Worm (Caenorhabditis elegans) whole organism, mixed stage, embryonic: ENCODE data around the gene srbc-60.
A peak's percentile ranks its signal among the peaks of the same experiment; 100 is the strongest.

Experiments
- M03D4.4 ChIP-seq: sonication (generic microtip); optimal IDR thresholded peaks from 2 replicates; lab custom pipeline; 2017; ENCODE audit warnings: mild to moderate bottlenecking, missing genetic modification characterization, missing compliant biosample characterization
- bed-3 ChIP-seq: fragments of 200-800 bp; sonication (Bioruptor generic); optimal IDR thresholded peaks from 3 replicates; lab custom pipeline; 2018; ENCODE audit warnings: mild to moderate bottlenecking, missing genetic modification characterization, moderate library complexity, missing compliant biosample characterization
- blmp-1 ChIP-seq: fragments of 150-350 bp; optimal IDR thresholded peaks from 2 replicates; lab custom pipeline; 2014; ENCODE audit warnings: missing biosample characterization, missing genetic modification characterization
- ceh-39 ChIP-seq: fragments of 150-350 bp; optimal IDR thresholded peaks from 2 replicates; lab custom pipeline; 2014; ENCODE audit warnings: missing biosample characterization, missing genetic modification characterization
- ceh-43 ChIP-seq: fragments of 200-800 bp; sonication (Bioruptor generic); optimal IDR thresholded peaks from 2 replicates; lab custom pipeline; 2018; ENCODE audit warnings: mild to moderate bottlenecking, missing genetic modification characterization, moderate library complexity, missing compliant biosample characterization
- ceh-83 ChIP-seq: fragments of 200-800 bp; sonication (Bioruptor generic); optimal IDR thresholded peaks from 2 replicates; lab custom pipeline; 2018; ENCODE audit warnings: mild to moderate bottlenecking, missing genetic modification characterization, missing compliant biosample characterization
- ces-1 ChIP-seq: fragments of 150-350 bp; optimal IDR thresholded peaks from 2 replicates; lab custom pipeline; 2014; ENCODE audit warnings: missing biosample characterization, missing genetic modification reagents, missing genetic modification characterization
- cnd-1 ChIP-seq: fragments of 200-800 bp; sonication (Bioruptor generic); optimal IDR thresholded peaks from 2 replicates; lab custom pipeline; 2018; ENCODE audit warnings: mild to moderate bottlenecking, missing genetic modification characterization, missing compliant biosample characterization
- drap-1 ChIP-seq: fragments of 200-800 bp; sonication (Bioruptor generic); optimal IDR thresholded peaks from 3 replicates; lab custom pipeline; 2018; ENCODE audit warnings: mild to moderate bottlenecking, missing genetic modification characterization, missing compliant biosample characterization
- elt-1 ChIP-seq: sonication (generic microtip); optimal IDR thresholded peaks from 2 replicates; lab custom pipeline; 2017; ENCODE audit warnings: missing genetic modification characterization, mild to moderate bottlenecking, missing compliant biosample characterization, antibody characterized with exemption, moderate library complexity, borderline replicate concordance; ENCODE audit not compliant: insufficient read depth
- elt-3 ChIP-seq: fragments of 150-350 bp; optimal IDR thresholded peaks from 2 replicates; lab custom pipeline; 2014; ENCODE audit warnings: missing biosample characterization, missing genetic modification characterization
- flh-1 ChIP-seq: fragments of 200-800 bp; sonication (Bioruptor generic); optimal IDR thresholded peaks from 2 replicates; lab custom pipeline; 2018; ENCODE audit warnings: mild to moderate bottlenecking, missing genetic modification characterization, moderate library complexity, missing compliant biosample characterization
- ham-2 ChIP-seq: fragments of 200-800 bp; sonication (Bioruptor generic); optimal IDR thresholded peaks from 2 replicates; lab custom pipeline; 2018; ENCODE audit warnings: mild to moderate bottlenecking, missing genetic modification characterization, missing compliant biosample characterization
- hlh-1 ChIP-seq: fragments of 150-350 bp; optimal IDR thresholded peaks from 2 replicates; lab custom pipeline; 2014; ENCODE audit warnings: missing biosample characterization, missing genetic modification reagents, missing genetic modification characterization
- lin-13 ChIP-seq: fragments of 150-350 bp; optimal IDR thresholded peaks from 2 replicates; lab custom pipeline; 2014; ENCODE audit warnings: missing biosample characterization, missing genetic modification characterization
- lin-32 ChIP-seq: fragments of 200-800 bp; sonication (Bioruptor generic); optimal IDR thresholded peaks from 2 replicates; lab custom pipeline; 2018; ENCODE audit warnings: mild to moderate bottlenecking, missing genetic modification characterization, missing compliant biosample characterization
- lsy-2 ChIP-seq: fragments of 150-350 bp; optimal IDR thresholded peaks from 2 replicates; lab custom pipeline; 2014; ENCODE audit warnings: missing biosample characterization, missing genetic modification characterization
- mab-5 ChIP-seq: fragments of 150-350 bp; optimal IDR thresholded peaks from 2 replicates; lab custom pipeline; 2014; ENCODE audit warnings: missing biosample characterization, missing genetic modification characterization
- mep-1 ChIP-seq: fragments of 150-350 bp; optimal IDR thresholded peaks from 2 replicates; lab custom pipeline; 2017; ENCODE audit warnings: missing biosample characterization, missing genetic modification reagents, missing genetic modification characterization, inconsistent platforms
- mls-2 ChIP-seq: sonication (generic microtip); optimal IDR thresholded peaks from 2 replicates; lab custom pipeline; 2016; ENCODE audit warnings: mild to moderate bottlenecking, missing genetic modification characterization, moderate library complexity, missing compliant biosample characterization
- nhr-12 ChIP-seq: fragments of 150-350 bp; optimal IDR thresholded peaks from 2 replicates; lab custom pipeline; 2014; ENCODE audit warnings: missing biosample characterization, missing genetic modification characterization
- nhr-2 ChIP-seq: fragments of 150-350 bp; optimal IDR thresholded peaks from 2 replicates; lab custom pipeline; 2014; ENCODE audit warnings: missing biosample characterization, missing genetic modification characterization
- nhr-237 ChIP-seq: fragments of 150-350 bp; optimal IDR thresholded peaks from 2 replicates; lab custom pipeline; 2014; ENCODE audit warnings: missing biosample characterization, missing genetic modification characterization
- nhr-28 ChIP-seq: fragments of 150-350 bp; optimal IDR thresholded peaks from 2 replicates; lab custom pipeline; 2014; ENCODE audit warnings: missing biosample characterization, missing genetic modification characterization
- nhr-76 ChIP-seq: sonication (generic microtip); optimal IDR thresholded peaks from 2 replicates; lab custom pipeline; 2017; ENCODE audit warnings: missing biosample characterization, missing genetic modification characterization
- pha-4 ChIP-seq: fragments of 150-350 bp; optimal IDR thresholded peaks from 2 replicates; lab custom pipeline; 2018; ENCODE audit warnings: missing biosample characterization, missing genetic modification reagents, missing genetic modification characterization
- sem-2 ChIP-seq: fragments of 200-800 bp; sonication (Bioruptor generic); optimal IDR thresholded peaks from 2 replicates; lab custom pipeline; 2018; ENCODE audit warnings: mild to moderate bottlenecking, missing genetic modification characterization, missing compliant biosample characterization
- snpc-4 ChIP-seq: fragments of 150-350 bp; optimal IDR thresholded peaks from 2 replicates; lab custom pipeline; 2014; ENCODE audit warnings: missing biosample characterization, missing genetic modification characterization
- sptf-1 ChIP-seq: sonication (generic microtip); optimal IDR thresholded peaks from 2 replicates; lab custom pipeline; 2017; ENCODE audit warnings: mild to moderate bottlenecking, missing genetic modification characterization, moderate library complexity, missing compliant biosample characterization
- tbx-8 ChIP-seq: fragments of 200-800 bp; sonication (Bioruptor generic); optimal IDR thresholded peaks from 2 replicates; lab custom pipeline; 2018; ENCODE audit warnings: mild to moderate bottlenecking, missing genetic modification characterization, moderate library complexity, missing compliant biosample characterization
- unc-120 ChIP-seq: sonication (generic microtip); optimal IDR thresholded peaks from 2 replicates; lab custom pipeline; 2017; ENCODE audit warnings: missing genetic modification characterization, missing compliant biosample characterization; ENCODE audit not compliant: poor library complexity, severe bottlenecking
- unc-39 ChIP-seq: fragments of 150-350 bp; optimal IDR thresholded peaks from 2 replicates; lab custom pipeline; 2014; ENCODE audit warnings: missing biosample characterization, missing genetic modification characterization
- unc-62 ChIP-seq: fragments of 150-350 bp; optimal IDR thresholded peaks from 2 replicates; lab custom pipeline; 2014; ENCODE audit warnings: missing biosample characterization, missing genetic modification reagents, missing genetic modification characterization
- zip-8 ChIP-seq: fragments of 150-350 bp; optimal IDR thresholded peaks from 2 replicates; lab custom pipeline; 2014; ENCODE audit warnings: missing biosample characterization, missing genetic modification characterization
- ztf-11 ChIP-seq: fragments of 150-350 bp; optimal IDR thresholded peaks from 2 replicates; lab custom pipeline; 2014; ENCODE audit warnings: missing biosample characterization, missing genetic modification characterization

Gene srbc-60

DNA sequence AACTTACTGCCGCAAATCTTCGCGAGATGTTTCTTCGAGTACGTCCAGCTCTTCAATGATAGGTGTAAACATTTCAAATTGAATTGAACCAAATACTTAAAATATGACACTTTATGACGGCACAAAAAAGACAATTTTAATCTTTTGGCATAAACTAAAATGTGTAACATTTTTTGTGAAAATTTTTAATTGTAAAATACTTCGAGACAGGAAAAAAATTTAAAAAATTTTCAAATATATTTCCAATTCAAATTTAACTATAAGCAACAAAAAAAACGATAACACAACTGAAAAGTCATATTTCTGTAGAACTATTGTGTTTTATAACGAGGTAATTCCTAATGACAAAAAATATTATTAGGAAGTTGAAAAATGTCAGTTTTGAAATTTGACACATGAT lies 18.2 kb upstream of the srbc-60 start, which contains the start of gene C05E4.12:
C05E4.12 (minus strand) TSS at position 101 of the 400 bp plus-strand sequence.
- no peak for TF ChIP-seq elt-1 (tag; lab: Kevin White, UChicago)
- no peak for TF ChIP-seq unc-62
- TF ChIP-seq blmp-1 (tag; lab: Kevin White, UChicago) = no peak
- no peak for TF ChIP-seq sem-2 (GFP tag; lab: Kevin White, UChicago)

DNA sequence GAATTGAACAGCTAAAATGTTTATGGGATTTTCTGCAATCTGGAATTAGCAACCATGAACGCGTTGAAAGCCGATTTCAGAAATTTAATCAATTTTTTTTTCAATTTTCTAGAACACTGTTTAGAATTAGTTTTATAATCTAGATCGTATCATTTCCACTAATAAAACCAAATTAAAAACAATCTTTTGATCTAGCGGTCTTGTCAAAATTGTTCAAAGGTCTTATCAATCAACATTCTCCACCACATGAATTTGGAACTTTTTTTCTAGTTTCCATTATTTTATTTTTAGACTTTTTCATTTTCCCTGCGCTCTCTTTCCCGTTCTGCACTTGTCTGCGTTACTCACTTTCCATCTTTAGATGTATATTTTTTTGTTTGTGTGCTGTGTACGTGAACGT lies 17.8 kb upstream of the srbc-60 start, which contains the start of gene srp-2:
srp-2 (plus strand) TSS at position 301 of the 400 bp plus-strand sequence.
- TF ChIP-seq snpc-4 (tag; lab: Kevin White, UChicago) (no peak), bed-3 (GFP tag; lab: Kevin White, UChicago) (no peak), ces-1 (GFP tag; lab: Kevin White, UChicago) (no peak), elt-1 (tag; lab: Kevin White, UChicago) (no peak), ceh-83 (GFP tag; lab: Kevin White, UChicago) (no peak), lsy-2 (tag; lab: Kevin White, UChicago) (no peak), M03D4.4 (tag; lab: Kevin White, UChicago) (no peak), nhr-28 (tag; lab: Kevin White, UChicago) (no peak), unc-62 (no peak), flh-1 (GFP tag; lab: Kevin White, UChicago) (no peak), tbx-8 (GFP tag; lab: Kevin White, UChicago) (no peak), ceh-39 (no peak), elt-3 (no peak), sem-2 (GFP tag; lab: Kevin White, UChicago) (no peak), ham-2 (GFP tag; lab: Kevin White, UChicago) (no peak), unc-120 (tag; lab: Kevin White, UChicago) (no peak), mls-2 (tag; lab: Kevin White, UChicago) (no peak), cnd-1 (tag; lab: Kevin White, UChicago) (no peak), unc-39 (tag; lab: Kevin White, UChicago) (no peak), nhr-76 (no peak)

DNA sequence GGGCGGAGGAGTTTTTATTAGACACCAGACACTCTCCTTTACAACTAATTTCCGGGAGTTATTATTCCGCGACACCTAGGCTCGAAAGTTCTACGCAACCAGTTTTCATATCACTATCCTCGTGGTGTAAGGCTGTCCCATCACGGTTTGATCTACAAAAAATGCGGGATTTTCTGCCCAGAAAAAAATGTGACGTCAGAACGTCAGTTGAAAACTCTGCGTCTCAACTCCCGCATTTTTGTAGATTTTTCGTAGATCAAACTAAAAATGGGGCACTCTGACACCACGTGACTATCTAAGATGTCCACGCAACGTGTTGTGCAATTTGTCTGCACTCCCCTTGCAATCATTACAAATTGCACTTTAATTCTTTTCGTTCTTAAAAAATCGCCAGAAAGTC lies 15.4 kb upstream of the srbc-60 start, which contains the start of gene str-238:
str-238 (plus strand) TSS at position 301 of the 400 bp plus-strand sequence.
- no peak for TF ChIP-seq pha-4 (tag; lab: Kevin White, UChicago)
- TF ChIP-seq snpc-4 (tag; lab: Kevin White, UChicago) = no peak
- no peak for TF ChIP-seq nhr-237 (tag; lab: Kevin White, UChicago)
- no peak for TF ChIP-seq mls-2 (tag; lab: Kevin White, UChicago)
- no peak for TF ChIP-seq elt-1 (tag; lab: Kevin White, UChicago)

DNA sequence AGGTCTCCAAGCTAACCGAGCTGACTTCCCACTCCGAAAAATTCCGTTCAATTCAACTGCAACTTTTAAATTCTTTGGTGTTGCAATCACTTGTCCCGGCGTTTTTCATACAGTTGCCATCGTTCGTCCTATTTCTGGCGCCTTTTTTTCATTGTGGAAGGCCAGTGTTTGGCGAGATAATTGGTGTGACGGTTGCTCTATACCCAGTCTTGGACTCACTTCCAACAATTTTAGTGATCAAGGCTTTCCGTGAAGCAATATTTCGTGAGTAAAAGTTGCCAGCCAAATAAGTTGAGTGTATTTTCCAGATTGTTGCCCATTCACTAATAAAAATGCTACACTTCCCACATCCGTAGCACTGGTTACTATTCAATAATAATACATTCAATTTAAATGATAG lies 7.9 kb upstream of the srbc-60 start:
- TF ChIP-seq mls-2 (tag; lab: Kevin White, UChicago) (no peak), tbx-8 (GFP tag; lab: Kevin White, UChicago) (no peak), flh-1 (GFP tag; lab: Kevin White, UChicago) (no peak), lin-32 (no peak), ztf-11 (tag; lab: Kevin White, UChicago) (no peak), cnd-1 (tag; lab: Kevin White, UChicago) (no peak)

DNA sequence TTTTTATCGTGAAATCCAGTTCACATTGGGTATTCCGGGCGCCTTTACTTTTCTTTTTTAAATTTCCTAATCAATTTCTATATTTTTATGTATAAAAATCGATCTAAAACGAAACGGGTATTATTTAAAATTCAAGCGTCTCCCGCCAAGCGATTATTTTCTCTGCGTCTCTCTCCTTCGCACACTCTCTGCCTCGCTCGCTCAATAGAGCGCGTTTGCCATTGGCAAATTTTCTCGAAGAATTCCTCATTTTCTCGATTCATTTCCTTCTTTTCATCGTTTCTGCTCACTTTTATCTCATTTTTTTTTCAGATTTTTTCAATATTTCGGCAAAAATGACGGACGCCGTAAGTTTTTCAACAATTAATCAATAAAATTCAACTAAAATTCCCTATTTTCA lies 6.8 kb upstream of the srbc-60 start, which contains the start of gene sti-1:
sti-1 (plus strand) TSS at position 263 of the 400 bp plus-strand sequence.
- peak; percentile 77 for TF ChIP-seq mab-5 (tag; lab: Kevin White, UChicago)
- no peak for TF ChIP-seq snpc-4 (tag; lab: Kevin White, UChicago)
- no peak for TF ChIP-seq drap-1 (GFP tag; lab: Kevin White, UChicago)
- TF ChIP-seq ces-1 (GFP tag; lab: Kevin White, UChicago) = peak; percentile 78
- no peak for TF ChIP-seq nhr-76
- TF ChIP-seq lin-32 = no peak
- TF ChIP-seq hlh-1 (tag; lab: Kevin White, UChicago) = peak; percentile 19
- TF ChIP-seq elt-3 = no peak
- TF ChIP-seq lin-13 = peak; percentile 69
- TF ChIP-seq mep-1 (tag; lab: Kevin White, UChicago) = peak; percentile 94
- no peak for TF ChIP-seq sem-2 (GFP tag; lab: Kevin White, UChicago)
- peak; percentile 70 for TF ChIP-seq pha-4 (tag; lab: Kevin White, UChicago)
- TF ChIP-seq lsy-2 (tag; lab: Kevin White, UChicago) = peak; percentile 78
- no peak for TF ChIP-seq zip-8 (tag; lab: Kevin White, UChicago)
- TF ChIP-seq unc-120 (tag; lab: Kevin White, UChicago) = peak; percentile 50
- TF ChIP-seq ceh-43 = no peak
- peak; percentile 84 for TF ChIP-seq ceh-39
- no peak for TF ChIP-seq flh-1 (GFP tag; lab: Kevin White, UChicago)
- TF ChIP-seq sptf-1 = peak; percentile 49
- TF ChIP-seq unc-39 (tag; lab: Kevin White, UChicago) = no peak
- peak; percentile 5 for TF ChIP-seq M03D4.4 (tag; lab: Kevin White, UChicago)
- no peak for TF ChIP-seq ham-2 (GFP tag; lab: Kevin White, UChicago)
- no peak for TF ChIP-seq ztf-11 (tag; lab: Kevin White, UChicago)
- no peak for TF ChIP-seq nhr-12 (tag; lab: Kevin White, UChicago)
- TF ChIP-seq cnd-1 (tag; lab: Kevin White, UChicago) = no peak
- TF ChIP-seq nhr-237 (tag; lab: Kevin White, UChicago) = peak; percentile 87
- peak; percentile 26 for TF ChIP-seq mls-2 (tag; lab: Kevin White, UChicago)
- TF ChIP-seq nhr-2 (tag; lab: Kevin White, UChicago) = peak; percentile 38
- no peak for TF ChIP-seq tbx-8 (GFP tag; lab: Kevin White, UChicago)
- no peak for TF ChIP-seq ceh-83 (GFP tag; lab: Kevin White, UChicago)
- TF ChIP-seq nhr-28 (tag; lab: Kevin White, UChicago) = no peak
- TF ChIP-seq elt-1 (tag; lab: Kevin White, UChicago) = no peak
- no peak for TF ChIP-seq bed-3 (GFP tag; lab: Kevin White, UChicago)
- TF ChIP-seq unc-62 = peak; percentile 48
